Worm (Caenorhabditis elegans): ENCODE results near the gene F44D12.8.

The F44D12.8 gene

DNA sequence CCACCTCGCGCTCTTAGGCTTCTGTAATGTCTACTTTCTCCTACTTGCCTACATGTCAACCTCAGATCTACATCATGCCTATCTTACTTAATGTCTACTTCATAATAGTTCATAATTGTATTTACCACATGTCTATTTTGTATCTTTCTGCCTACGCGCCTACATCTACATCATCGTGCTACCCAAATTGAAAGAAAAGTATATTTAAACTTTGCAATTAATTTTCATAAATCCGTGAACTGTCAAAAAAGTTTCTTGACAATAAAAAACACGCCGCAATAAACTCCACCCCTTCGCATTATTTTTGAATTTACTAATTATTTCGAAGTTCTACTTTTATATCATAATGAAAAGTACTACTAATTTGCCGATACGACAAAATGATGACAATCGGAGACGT lies at the start of gene F44D12.8:
Gene F44D12.8, plus strand, starts transcription at position 301 of the 400 bp plus-strand sequence.
- no peak for TF ChIP-seq zag-1 (tag; optimal IDR thresholded peaks at IDR 0.05)

ce11 chrIV:9974392-9974791 lies 48.7 kb upstream of the F44D12.8 start, which contains the start of gene C47E12.9:
Gene C47E12.9, plus strand, starts transcription at chrIV:9974692.
- TF ChIP-seq ZK546.5 (tag; optimal IDR thresholded peaks at IDR 0.05) = no peak
- TF ChIP-seq sdz-12 (GFP tag; optimal IDR thresholded peaks at IDR 0.05) = no peak
- TF ChIP-seq daf-12 (tag; optimal IDR thresholded peaks at IDR 0.05) = no peak
- TF ChIP-seq spr-3 (GFP tag; optimal IDR thresholded peaks at IDR 0.05) = no peak
- TF ChIP-seq nhr-42 (GFP tag; IDR thresholded peaks at IDR 0.05) = no peak
- no peak for TF ChIP-seq vab-7 (GFP tag; IDR thresholded peaks at IDR 0.05)
- TF ChIP-seq daf-8 (GFP tag; IDR thresholded peaks at IDR 0.05) = no peak
- no peak for TF ChIP-seq saeg-2 (GFP tag; IDR thresholded peaks at IDR 0.05)
- no peak for TF ChIP-seq mdt-29 (GFP tag; IDR thresholded peaks at IDR 0.05)
- TF ChIP-seq nhr-48 (tag; optimal IDR thresholded peaks at IDR 0.05) = no peak
- no peak for TF ChIP-seq hlh-11 (tag; optimal IDR thresholded peaks at IDR 0.05)
- no peak for TF ChIP-seq nhr-237 (tag; optimal IDR thresholded peaks at IDR 0.05)
- no peak for TF ChIP-seq Y105C5A.15 (GFP tag; IDR thresholded peaks at IDR 0.05)
- TF ChIP-seq dve-1 (tag; optimal IDR thresholded peaks at IDR 0.05; ENCODE audit: insufficient read depth) = no peak
- no peak for TF ChIP-seq F26F4.8 (GFP tag; conservative IDR thresholded peaks at IDR 0.05)
- no peak for TF ChIP-seq nhr-11 (tag; optimal IDR thresholded peaks at IDR 0.05)
- no peak for TF ChIP-seq egl-43 (GFP tag; IDR thresholded peaks at IDR 0.05)
- TF ChIP-seq snpc-1.2 (GFP tag; IDR thresholded peaks at IDR 0.05) = no peak

DNA sequence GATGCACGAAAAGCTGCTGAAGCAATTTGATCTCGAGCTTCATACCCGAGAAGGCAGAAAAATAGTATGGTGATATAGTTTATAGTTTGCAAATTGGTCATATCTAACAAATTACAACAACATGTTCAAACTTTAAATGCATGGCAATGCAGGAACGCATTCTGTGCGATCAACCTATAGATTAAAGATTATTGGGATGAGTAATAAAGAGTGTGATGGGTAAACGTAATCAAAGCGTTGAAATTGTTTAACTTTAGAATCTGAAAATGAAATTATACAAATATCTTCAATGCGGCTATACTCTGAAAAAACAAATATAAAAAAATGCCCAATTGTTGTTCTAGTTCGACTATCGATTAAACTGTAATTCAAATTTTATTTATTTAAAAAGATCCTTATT lies 46.8 kb upstream of the F44D12.8 start, which contains the start of gene C47E12.14:
Gene C47E12.14, minus strand, starts transcription at position 101 of the 400 bp plus-strand sequence.
- TF ChIP-seq ceh-44 (GFP tag; IDR thresholded peaks at IDR 0.05) (no peak), lin-38 (GFP tag; IDR thresholded peaks at IDR 0.05) (no peak), lin-39 (tag; optimal IDR thresholded peaks at IDR 0.05) (no peak), unc-62 (GFP tag; optimal IDR thresholded peaks at IDR 0.05 in 1 of 2) (no peak), unc-62 (tag; optimal IDR thresholded peaks at IDR 0.05) (no peak)

ce11 chrIV:9977602-9978172 lies 45.4 kb upstream of the F44D12.8 start, which contains the start of gene dhp-2:
Gene dhp-2, plus strand, starts transcription at chrIV:9978122.
- TF ChIP-seq Y75B8A.6 (GFP tag; IDR thresholded peaks at IDR 0.05) = no peak
- TF ChIP-seq daf-16 (GFP tag; optimal IDR thresholded peaks at IDR 0.05) = peak in 1 of 2 experiments; percentile 56
- no peak for TF ChIP-seq daf-16 (tag; optimal IDR thresholded peaks at IDR 0.05)
- TF ChIP-seq daf-12 (tag; optimal IDR thresholded peaks at IDR 0.05) = no peak

- TF ChIP-seq lim-7 (GFP tag; IDR thresholded peaks at IDR 0.05) (no peak), nhr-48 (tag; optimal IDR thresholded peaks at IDR 0.05) (no peak), lin-38 (GFP tag; IDR thresholded peaks at IDR 0.05) (peak; percentile 79)
These were observed 40.8 kb upstream of the F44D12.8 start, which contains the start of gene rrp-1 for ce11 chrIV:9982226-9982794. Gene rrp-1, minus strand, starts transcription at chrIV:9982276.

DNA sequence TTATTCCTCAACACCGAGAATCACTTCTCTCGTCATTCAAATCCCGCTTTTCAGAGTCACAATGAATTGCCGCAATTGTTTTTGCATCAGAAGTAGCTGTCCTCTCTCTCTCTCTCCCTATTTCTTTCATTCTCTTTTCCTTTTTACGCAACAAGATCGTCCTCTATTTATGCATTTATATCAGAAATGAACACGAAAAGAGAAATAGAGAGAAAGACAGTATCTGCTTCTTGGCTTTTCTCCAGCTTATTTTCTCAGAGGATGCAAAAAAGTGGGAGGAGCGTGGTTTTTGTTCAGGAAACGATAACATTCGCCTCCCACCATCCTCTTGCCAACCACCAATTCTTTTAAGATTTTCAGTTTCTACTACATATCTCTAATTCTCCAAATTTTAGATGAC lies 40.2 kb upstream of the F44D12.8 start, which contains the start of gene mam-2:
Gene mam-2, plus strand, starts transcription at position 301 of the 400 bp plus-strand sequence.
- no peak for TF ChIP-seq saeg-2 (GFP tag; IDR thresholded peaks at IDR 0.05)
- no peak for TF ChIP-seq dmd-8 (GFP tag; IDR thresholded peaks at IDR 0.05)
- TF ChIP-seq arid-1 (GFP tag; conservative IDR thresholded peaks at IDR 0.05) = no peak
- TF ChIP-seq hlh-30 (tag; optimal IDR thresholded peaks at IDR 0.05; ENCODE audit: insufficient read depth) = no peak
- no peak for TF ChIP-seq nhr-6 (tag; optimal IDR thresholded peaks at IDR 0.05)
- no peak for TF ChIP-seq lim-7 (GFP tag; IDR thresholded peaks at IDR 0.05)
- no peak for TF ChIP-seq ZK546.5 (tag; optimal IDR thresholded peaks at IDR 0.05)
- TF ChIP-seq nhr-111 (GFP tag; optimal IDR thresholded peaks at IDR 0.05) = no peak
- no peak for TF ChIP-seq hmg-1.1 (GFP tag; IDR thresholded peaks at IDR 0.05)
- no peak for TF ChIP-seq F10B5.3 (tag; optimal IDR thresholded peaks at IDR 0.05)
- no peak for TF ChIP-seq ceh-82 (tag; optimal IDR thresholded peaks at IDR 0.05)
- no peak for TF ChIP-seq hlh-11 (tag; optimal IDR thresholded peaks at IDR 0.05)
